Worm (Caenorhabditis elegans) whole organism, late embryonic: Measurements from ENCODE around the gene ndua-5.

Experiments used
- F13H6.1 ChIP-seq: sonication (generic microtip); optimal IDR thresholded peaks from 2 replicates; lab custom pipeline; 2016; ENCODE audit warnings: missing genetic modification characterization, missing compliant biosample characterization
- ahr-1 ChIP-seq: sonication (generic microtip); optimal IDR thresholded peaks from 2 replicates; lab custom pipeline; 2016; ENCODE audit warnings: missing genetic modification characterization, missing compliant biosample characterization
- nfya-1 ChIP-seq: sonication (generic microtip); optimal IDR thresholded peaks from 2 replicates; lab custom pipeline; 2017; ENCODE audit warnings: missing genetic modification characterization, mild to moderate bottlenecking, missing compliant biosample characterization, antibody characterized with exemption, moderate library complexity

ce11 chrIV:9480936-9481335 lies 43.8 kb downstream of the ndua-5 start, which contains the start of gene cng-3:
- no peak for TF ChIP-seq F13H6.1 (tag; lab: Kevin White, UChicago)
- TF ChIP-seq nfya-1 = no peak
- TF ChIP-seq ahr-1 (tag; lab: Kevin White, UChicago) = no peak
